Worm (Caenorhabditis elegans) whole organism, L3 larva: ENCODE results near the gene oac-32.

Source experiments
- ceh-9 ChIP-seq: sonication (generic microtip); optimal IDR thresholded peaks from 2 replicates; lab custom pipeline; 2018; ENCODE audit warnings: missing biosample characterization, missing genetic modification characterization
- egl-27 ChIP-seq: sonication (generic microtip); optimal IDR thresholded peaks from 4 replicates; lab custom pipeline; 2017; ENCODE audit warnings: missing biosample characterization, missing genetic modification reagents, missing genetic modification characterization
- fkh-10 ChIP-seq: sonication (generic microtip); optimal IDR thresholded peaks from 2 replicates; lab custom pipeline; 2017; ENCODE audit warnings: missing biosample characterization, missing genetic modification reagents, missing genetic modification characterization
- jun-1 ChIP-seq: fragments of 150-350 bp; optimal IDR thresholded peaks from 2 replicates; lab custom pipeline; 2014; ENCODE audit warnings: missing biosample characterization, missing genetic modification reagents, missing genetic modification characterization
- nhr-25 ChIP-seq: sonication (generic microtip); optimal IDR thresholded peaks from 2 replicates; lab custom pipeline; 2017; ENCODE audit warnings: missing biosample characterization, missing genetic modification characterization
- unc-39 ChIP-seq: sonication (generic microtip); optimal IDR thresholded peaks from 4 replicates; lab custom pipeline; 2017; ENCODE audit warnings: missing biosample characterization, missing genetic modification characterization
- ztf-4 ChIP-seq: fragments of 150-350 bp; optimal IDR thresholded peaks from 2 replicates; lab custom pipeline; 2014; ENCODE audit warnings: missing biosample characterization, missing genetic modification characterization

DNA sequence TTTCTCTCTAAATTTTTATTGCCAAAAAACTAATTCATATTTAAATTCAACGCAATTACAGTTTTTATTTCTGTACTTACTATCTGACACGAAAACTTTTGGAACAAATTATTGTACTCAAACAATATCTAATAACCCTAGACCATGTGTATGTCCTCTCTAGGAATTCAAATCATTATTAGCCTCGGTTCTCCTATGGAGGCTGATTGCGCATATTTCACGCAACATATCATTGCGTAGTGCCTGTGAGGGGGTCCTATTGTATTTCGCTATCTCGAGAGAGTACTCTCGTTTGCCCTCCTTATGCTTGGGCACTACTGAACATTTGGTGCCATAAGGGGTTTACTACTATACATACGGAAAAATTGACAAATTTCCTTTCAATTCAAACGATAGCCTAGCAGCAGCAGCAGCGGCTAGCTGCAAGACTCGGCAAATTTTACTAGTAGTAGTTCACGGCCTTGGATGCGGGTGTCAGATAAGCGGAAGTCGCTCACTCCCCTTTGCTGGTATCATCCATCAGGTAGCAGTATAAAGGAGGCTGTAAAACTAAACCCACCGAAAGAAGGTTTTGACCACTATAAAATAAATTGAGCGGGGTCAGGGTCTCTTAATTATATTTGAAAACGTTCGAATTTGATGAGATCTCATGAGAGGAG, 33.1 kb upstream of the oac-32 start:
- no peak for TF ChIP-seq nhr-25
- TF ChIP-seq unc-39 (tag; lab: Kevin White, UChicago) = no peak
- no peak for TF ChIP-seq ceh-9
- TF ChIP-seq ztf-4 (tag; lab: Kevin White, UChicago) = no peak
- no peak for TF ChIP-seq egl-27
- TF ChIP-seq fkh-10 (GFP tag; lab: Kevin White, UChicago) = no peak
- TF ChIP-seq jun-1 (tag; lab: Kevin White, UChicago) = no peak
